Worm (Caenorhabditis elegans) whole organism, dauer: ENCODE measurements around the gene inft-2.
"Not testable (repeated sequence)": the region's sequence is repeated elsewhere in the genome, so short reads cannot be mapped to it uniquely, and the experiment has no call there.

Experiments
- unc-62 ChIP-seq: sonication (generic microtip); optimal IDR thresholded peaks from 2 replicates; lab custom pipeline; 2017; ENCODE audit warnings: missing biosample characterization, missing genetic modification reagents, missing genetic modification characterization

Gene inft-2

ce11 chrV:13002070-13002469, at the start of gene inft-2:
Gene inft-2, plus strand, starts transcription at chrV:13002317.
- TF ChIP-seq unc-62 (GFP tag; lab: Kevin White, UChicago) = no peak

- no peak for TF ChIP-seq unc-62 (GFP tag; lab: Kevin White, UChicago)
These were observed 48.4 kb upstream of the inft-2 start, which contains the start of gene eif-3.K for ce11 chrV:12953702-12954101. Gene eif-3.K, plus strand, starts transcription at chrV:12954002.

- TF ChIP-seq unc-62 (GFP tag; lab: Kevin White, UChicago) = no peak
These were observed 47.9 kb upstream of the inft-2 start for ce11 chrV:12954261-12954660.

ce11 chrV:12961085-12961560, 41.0 kb upstream of the inft-2 start, which contains the start of gene mpst-7:
Gene mpst-7, minus strand, starts transcription at chrV:12961135.
- no peak for TF ChIP-seq unc-62 (GFP tag; lab: Kevin White, UChicago)

- no peak for TF ChIP-seq unc-62 (GFP tag; lab: Kevin White, UChicago)
These were observed 38.9 kb upstream of the inft-2 start, which contains the start of gene hrg-9 for ce11 chrV:12963192-12963591. Gene hrg-9, minus strand, starts transcription at chrV:12963343.

- no peak for TF ChIP-seq unc-62 (GFP tag; lab: Kevin White, UChicago)
These were observed 38.0 kb upstream of the inft-2 start, which contains the start of gene srd-35 for ce11 chrV:12964076-12964475. Gene srd-35, plus strand, starts transcription at chrV:12964376.

ce11 chrV:12967110-12967509, 35.0 kb upstream of the inft-2 start, which contains the start of gene R186.3:
Gene R186.3, minus strand, starts transcription at chrV:12967210.
- no peak for TF ChIP-seq unc-62 (GFP tag; lab: Kevin White, UChicago)

- TF ChIP-seq unc-62 (GFP tag; lab: Kevin White, UChicago) = not testable (repeated sequence)
These were observed 34.2 kb upstream of the inft-2 start, which contains the start of gene R186.8 for ce11 chrV:12967925-12968327. Gene R186.8, minus strand, starts transcription at chrV:12967982.

ce11 chrV:12968555-12968954, 33.6 kb upstream of the inft-2 start, which contains the start of gene lin-46:
Gene lin-46, plus strand, starts transcription at chrV:12968855.
- no peak for TF ChIP-seq unc-62 (GFP tag; lab: Kevin White, UChicago)

ce11 chrV:12970575-12971160, 31.4 kb upstream of the inft-2 start, which contains the start of gene pnn-1:
Gene pnn-1, plus strand, starts transcription at chrV:12971110.
- no peak for TF ChIP-seq unc-62 (GFP tag; lab: Kevin White, UChicago)

- TF ChIP-seq unc-62 (GFP tag; lab: Kevin White, UChicago) = no peak
These were observed 28.1 kb upstream of the inft-2 start for ce11 chrV:12974047-12974446.

ce11 chrV:12987061-12987460, 15.1 kb upstream of the inft-2 start, which contains the start of gene shw-3:
Gene shw-3, minus strand, starts transcription at chrV:12987161.
- no peak for TF ChIP-seq unc-62 (GFP tag; lab: Kevin White, UChicago)

- TF ChIP-seq unc-62 (GFP tag; lab: Kevin White, UChicago) = no peak
These were observed 13.9 kb upstream of the inft-2 start, which contains the start of gene F15B9.8 for ce11 chrV:12988256-12988655. Gene F15B9.8, plus strand, starts transcription at chrV:12988556.

- no peak for TF ChIP-seq unc-62 (GFP tag; lab: Kevin White, UChicago)
These were observed 9.2 kb upstream of the inft-2 start, which contains the start of the genes F15B9.11 and dsl-7 for ce11 chrV:12992891-12993290. Gene F15B9.11, minus strand, starts transcription at chrV:12992895. Gene dsl-7, plus strand, starts transcription at chrV:12993150.

- no peak for TF ChIP-seq unc-62 (GFP tag; lab: Kevin White, UChicago)
These were observed 6.8 kb upstream of the inft-2 start, which contains the start of gene far-5 for ce11 chrV:12995269-12995668. Gene far-5, plus strand, starts transcription at chrV:12995569.

ce11 chrV:12997422-12997821, 4.7 kb upstream of the inft-2 start, which contains the start of gene far-3:
Gene far-3, minus strand, starts transcription at chrV:12997522.
- no peak for TF ChIP-seq unc-62 (GFP tag; lab: Kevin White, UChicago)
